Worm (Caenorhabditis elegans) whole organism, L4 larva: ENCODE results near the gene tag-191.

Experiments
- ceh-20 ChIP-seq: fragments of 200-800 bp; sonication (Bioruptor generic); IDR thresholded peaks from 2 replicates; pipeline ENCODE4 v1.3.6; 2022; ENCODE audit warnings: missing genetic modification reagents, missing genetic modification characterization, missing compliant biosample characterization
- dpl-1 ChIP-seq: fragments of 150-350 bp; optimal IDR thresholded peaks from 2 replicates; lab custom pipeline; 2014; ENCODE audit warnings: missing biosample characterization, missing genetic modification reagents, missing genetic modification characterization
- lin-13 ChIP-seq: fragments of 150-350 bp; optimal IDR thresholded peaks from 2 replicates; lab custom pipeline; 2014; ENCODE audit warnings: missing biosample characterization, missing genetic modification reagents, missing genetic modification characterization
- lsy-2 ChIP-seq, 2 experiments: fragments of 150-350 bp in 1 of 2; sonication (generic microtip) in 1 of 2; optimal IDR thresholded peaks; 2 replicates each; lab custom pipeline; 2014 to 2017; ENCODE audit warnings: missing biosample characterization in 2 of 2, missing genetic modification characterization in 2 of 2
- nhr-11 ChIP-seq: fragments of 150-350 bp; optimal IDR thresholded peaks from 2 replicates; lab custom pipeline; 2014; ENCODE audit warnings: missing biosample characterization, missing genetic modification characterization
- nhr-76 ChIP-seq: fragments of 150-350 bp; optimal IDR thresholded peaks from 2 replicates; lab custom pipeline; 2014; ENCODE audit warnings: missing biosample characterization, missing genetic modification characterization
- snpc-4 ChIP-seq: fragments of 150-350 bp; optimal IDR thresholded peaks from 2 replicates; lab custom pipeline; 2014; ENCODE audit warnings: missing biosample characterization, missing genetic modification characterization
- unc-39 ChIP-seq: sonication (generic microtip); optimal IDR thresholded peaks from 2 replicates; lab custom pipeline; 2017; ENCODE audit warnings: missing biosample characterization, missing genetic modification characterization
- unc-62 ChIP-seq, 3 experiments: fragments of 150-350 bp in 1 of 3; sonication (generic microtip); optimal IDR thresholded peaks in 2 of 3; peaks in 1 of 3; 1 replicate in 1 of 3; 2 replicates in 2 of 3; lab custom pipeline; 2014 to 2017; ENCODE audit warnings: missing biosample characterization in 3 of 3, missing genetic modification characterization in 3 of 3, missing genetic modification reagents in 3 of 3, missing genotype in 1 of 3

ce11 chrV:14518010-14518409, 18.2 kb downstream of the tag-191 start, which contains the start of gene R02D5.6:
- TF ChIP-seq unc-39 (tag; lab: Kevin White, UChicago) (no peak), lin-13 (GFP tag; lab: Kevin White, UChicago) (no peak), dpl-1 (GFP tag; lab: Kevin White, UChicago) (no peak), unc-62 (GFP tag; optimal IDR thresholded peaks at IDR 0.05 in 1 of 2; lab: Kevin White, UChicago) (no peak), unc-62 (tag; optimal IDR thresholded peaks at IDR 0.05; lab: Kevin White, UChicago) (no peak), nhr-11 (tag; lab: Kevin White, UChicago) (no peak), snpc-4 (tag; lab: Kevin White, UChicago) (no peak), nhr-76 (tag; lab: Kevin White, UChicago) (no peak), ceh-20 (no peak), lsy-2 (tag; optimal IDR thresholded peaks at IDR 0.05; lab: Kevin White, UChicago) (no peak)
